Fruit fly (Drosophila melanogaster) whole organism: ENCODE results near the gene CG16952.

Source experiments
- CG8478 ChIP-seq: fragments of >200 bp; optimal IDR thresholded peaks from 2 replicates; lab custom pipeline; 2018; ENCODE audit warnings: inconsistent platforms
- Dll ChIP-seq: fragments of >200 bp; optimal IDR thresholded peaks from 2 replicates; lab custom pipeline; 2017
- pan ChIP-seq: fragments of >200 bp; optimal IDR thresholded peaks from 2 replicates; lab custom pipeline; 2017
- psq ChIP-seq: fragments of >200 bp; optimal IDR thresholded peaks from 2 replicates; lab custom pipeline; 2017
- usp ChIP-seq: fragments of >200 bp; optimal IDR thresholded peaks from 2 replicates; lab custom pipeline; 2017; ENCODE audit warnings: missing biosample characterization, missing genetic modification characterization, mixed read lengths

- TF ChIP-seq pan (no peak), CG8478 (no peak), psq (lab: Kevin White, UChicago) (no peak), Dll (lab: Kevin White, UChicago) (no peak), usp (GFP tag; lab: Kevin White, UChicago) (no peak)
Measured at dm6 chrX:15859387-15859786, 10.6 kb upstream of the CG16952 start, which contains the start of gene AlkB.
